Fruit fly (Drosophila melanogaster) whole organism: Measurements from ENCODE around the gene gro.

Source experiments
- Dll ChIP-seq: fragments of >200 bp; optimal IDR thresholded peaks from 2 replicates; lab custom pipeline; 2017
- EcR ChIP-seq, 2 experiments: fragments of >200 bp; optimal IDR thresholded peaks; 2 replicates each; lab custom pipeline; 2017; ENCODE audit warnings: missing biosample characterization in 2 of 2, missing genetic modification characterization in 2 of 2, missing genetic modification reagents in 2 of 2
- pan ChIP-seq: fragments of >200 bp; optimal IDR thresholded peaks from 2 replicates; lab custom pipeline; 2017
- psq ChIP-seq: fragments of >200 bp; optimal IDR thresholded peaks from 2 replicates; lab custom pipeline; 2017
- usp ChIP-seq: fragments of >200 bp; optimal IDR thresholded peaks from 2 replicates; lab custom pipeline; 2017; ENCODE audit warnings: missing biosample characterization, missing genetic modification characterization, mixed read lengths

DNA sequence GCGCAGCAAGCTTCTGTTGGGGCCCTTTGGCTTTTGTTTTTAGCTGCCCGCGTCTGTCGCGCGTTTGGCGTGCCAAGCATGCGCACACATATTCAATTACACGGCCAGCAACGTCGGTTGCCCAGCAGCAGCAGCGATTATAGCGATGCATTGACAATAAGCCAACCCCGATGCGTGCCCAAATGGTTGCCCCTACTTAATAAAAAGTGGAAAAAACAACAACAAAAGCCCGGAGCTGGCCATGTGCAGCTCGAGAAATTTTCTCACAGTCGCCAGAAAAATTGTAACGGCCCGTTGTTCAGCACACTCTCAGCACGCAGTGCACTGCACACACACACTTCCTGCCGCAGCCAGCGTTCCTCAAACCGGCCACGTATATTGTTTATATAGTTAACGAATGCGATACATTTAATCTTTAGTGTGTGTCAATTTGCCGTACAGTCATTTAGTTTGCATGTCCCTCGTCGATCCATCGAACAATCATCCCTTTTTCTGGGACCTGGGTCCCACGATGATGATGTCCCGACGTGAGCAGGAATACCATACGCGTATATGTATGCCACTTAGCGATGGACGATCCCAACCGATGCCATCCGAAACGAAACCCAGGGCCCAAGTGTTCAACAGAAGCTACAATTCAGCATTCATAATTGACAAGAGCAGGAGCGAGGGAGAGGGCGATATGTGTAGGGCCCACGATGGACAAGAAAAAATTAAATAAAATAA, 6.7 kb upstream of the gro start:
- TF ChIP-seq pan (lab: Kevin White, UChicago) (no peak), psq (lab: Kevin White, UChicago) (no peak), EcR (GFP tag; optimal IDR thresholded peaks at IDR 0.05; lab: Kevin White, UChicago) (no peak), Dll (lab: Kevin White, UChicago) (no peak), usp (no peak)
